Worm (Caenorhabditis elegans) whole organism, L4/young adult: ENCODE data around the gene C06B3.1.

Experiments
- W03F9.2 ChIP-seq: fragments of 150-350 bp; optimal IDR thresholded peaks from 2 replicates; lab custom pipeline; 2014; ENCODE audit warnings: missing biosample characterization, missing genetic modification characterization
- dao-5 ChIP-seq: sonication (generic microtip); optimal IDR thresholded peaks from 2 replicates; lab custom pipeline; 2016; ENCODE audit warnings: missing genotype, missing genetic modification characterization, moderate library complexity, missing compliant biosample characterization
- him-1 ChIP-seq: sonication (generic microtip); optimal IDR thresholded peaks from 2 replicates; lab custom pipeline; 2016; ENCODE audit warnings: missing genotype, missing genetic modification reagents, missing genetic modification characterization, missing compliant biosample characterization

ce11 chrV:13869551-13869950 lies 33.0 kb upstream of the C06B3.1 start:
- no peak for TF ChIP-seq dao-5 (tag; lab: Kevin White, UChicago)
- TF ChIP-seq him-1 (tag; lab: Kevin White, UChicago) = no peak
- no peak for TF ChIP-seq W03F9.2 (tag; lab: Kevin White, UChicago)
